Fruit fly (Drosophila melanogaster): ENCODE results near the gene Alp12.

Gene Alp12

dm6 chr2L:19425765-19426329, 2.0 kb downstream of the Alp12 start (continued):
- TF ChIP-seq MTF-1 (GFP tag; optimal IDR thresholded peaks at IDR 0.05; ENCODE audit: borderline replicate concordance) (peak; percentile 53), Scr (GFP tag; IDR thresholded peaks at IDR 0.05; ENCODE audit: partially characterized antibody) (no peak), NK7.1 (GFP tag; optimal IDR thresholded peaks at IDR 0.05) (no peak)

- no peak for TF ChIP-seq Antp (GFP tag; optimal IDR thresholded peaks at IDR 0.05)
- TF ChIP-seq CG16813 (GFP tag; IDR thresholded peaks at IDR 0.05; ENCODE audit: partially characterized antibody): peak; percentile 90
- no peak for TF ChIP-seq CG12071 (GFP tag; optimal IDR thresholded peaks at IDR 0.05)
- no peak for TF ChIP-seq CG18476 (GFP tag; optimal IDR thresholded peaks at IDR 0.05)
- no peak for TF ChIP-seq Dip2 (GFP tag; IDR thresholded peaks at IDR 0.05)
- peak; percentile 11 for TF ChIP-seq Hmr (GFP tag; optimal IDR thresholded peaks at IDR 0.05)
- TF ChIP-seq CG9797 (GFP tag; optimal IDR thresholded peaks at IDR 0.05): peak; percentile 41
- TF ChIP-seq CG34376 (GFP tag; optimal IDR thresholded peaks at IDR 0.05): peak; percentile 68
- peak; percentile 72 for TF ChIP-seq MBD-R2 (GFP tag; IDR thresholded peaks at IDR 0.05)
- TF ChIP-seq gcm2 (GFP tag; optimal IDR thresholded peaks at IDR 0.05): no peak
- no peak for TF ChIP-seq CG30403 (GFP tag; optimal IDR thresholded peaks at IDR 0.05)
- TF ChIP-seq sqz (GFP tag; optimal IDR thresholded peaks at IDR 0.05): peak; percentile 96
- no peak for TF ChIP-seq Gug (GFP tag; IDR thresholded peaks at IDR 0.05)
- no peak for TF ChIP-seq Hr78 (GFP tag; optimal IDR thresholded peaks at IDR 0.05)
- no peak for TF ChIP-seq CG7839 (tag; optimal IDR thresholded peaks at IDR 0.05)
- no peak for TF ChIP-seq aop (GFP tag; IDR thresholded peaks at IDR 0.05)
- TF ChIP-seq Nf-YC (tag; optimal IDR thresholded peaks at IDR 0.05): peak; percentile 72
- TF ChIP-seq CG3726 (GFP tag; IDR thresholded peaks at IDR 0.05): no peak
- TF ChIP-seq CG7963 (GFP tag; IDR thresholded peaks at IDR 0.05; ENCODE audit: partially characterized antibody): peak; percentile 90
- peak; percentile 98 for TF ChIP-seq CG13287 (GFP tag; IDR thresholded peaks at IDR 0.05; ENCODE audit: partially characterized antibody)
- no peak for TF ChIP-seq eve (GFP tag; optimal IDR thresholded peaks at IDR 0.05)
- no peak for TF ChIP-seq toy (GFP tag; IDR thresholded peaks at IDR 0.05)
- peak; percentile 90 for TF ChIP-seq knrl (GFP tag; IDR thresholded peaks at IDR 0.05; ENCODE audit: partially characterized antibody)
- peak; percentile 97 for TF ChIP-seq Scr (GFP tag; IDR thresholded peaks at IDR 0.05; ENCODE audit: partially characterized antibody)
- TF ChIP-seq fd3F (GFP tag; optimal IDR thresholded peaks at IDR 0.05): no peak
- TF ChIP-seq ab (GFP tag; optimal IDR thresholded peaks at IDR 0.05): no peak
- peak; percentile 98 for TF ChIP-seq CG42726 (GFP tag; IDR thresholded peaks at IDR 0.05; ENCODE audit: partially characterized antibody)
- TF ChIP-seq h (optimal IDR thresholded peaks at IDR 0.05): no peak
- 0 out of 3 replicates have a peak, but pooled peaks have one; percentile 32 for TF ChIP-seq CG2199 (GFP tag; IDR thresholded peaks at IDR 0.05)
- TF ChIP-seq pzg (GFP tag; optimal IDR thresholded peaks at IDR 0.05): peak; percentile 95
- no peak for TF ChIP-seq CG1647 (GFP tag; optimal IDR thresholded peaks at IDR 0.05)
- peak; percentile 93 for TF ChIP-seq cg (GFP tag; optimal IDR thresholded peaks at IDR 0.05)
- TF ChIP-seq Mrtf (GFP tag; IDR thresholded peaks at IDR 0.05): no peak
- TF ChIP-seq bbx (GFP tag; IDR thresholded peaks at IDR 0.05; ENCODE audit: partially characterized antibody): peak; percentile 95
- peak; percentile 88 for TF ChIP-seq tna (GFP tag; IDR thresholded peaks at IDR 0.05; ENCODE audit: partially characterized antibody)
- peak; percentile 66 for TF ChIP-seq CG2116 (GFP tag; optimal IDR thresholded peaks at IDR 0.05)
- no peak for TF ChIP-seq ATbp (GFP tag; optimal IDR thresholded peaks at IDR 0.05)
- no peak for TF ChIP-seq sisA (GFP tag; IDR thresholded peaks at IDR 0.05)
- TF ChIP-seq grn (GFP tag; optimal IDR thresholded peaks at IDR 0.05): no peak
- no peak for TF ChIP-seq CG18011 (GFP tag; optimal IDR thresholded peaks at IDR 0.05)
- TF ChIP-seq Dll (GFP tag; IDR thresholded peaks at IDR 0.05; ENCODE audit: partially characterized antibody): peak; percentile 99
- no peak for TF ChIP-seq btn (GFP tag; optimal IDR thresholded peaks at IDR 0.05)
- no peak for TF ChIP-seq danr (GFP tag; IDR thresholded peaks at IDR 0.05)
- TF ChIP-seq CG11504 (tag; optimal IDR thresholded peaks at IDR 0.05): no peak
- TF ChIP-seq NC2β (GFP tag; optimal IDR thresholded peaks at IDR 0.05): no peak
- no peak for TF ChIP-seq CG16863 (GFP tag; optimal IDR thresholded peaks at IDR 0.05)
These were observed 2.5 kb downstream of the Alp12 start, which contains the start of gene Pax for dm6 chr2L:19426330-19426781. Gene Pax, minus strand, starts transcription at chr2L:19426596.

All from whole organism, embryonic.